Worm (Caenorhabditis elegans) whole organism, L2 larva: ENCODE measurements around the gene dhs-8.

Experiments
- R02D3.7 ChIP-seq: fragments of 150-350 bp; optimal IDR thresholded peaks from 2 replicates; lab custom pipeline; 2014; ENCODE audit warnings: missing biosample characterization, missing genetic modification characterization
- alr-1 ChIP-seq: fragments of 150-350 bp; optimal IDR thresholded peaks from 2 replicates; lab custom pipeline; 2014; ENCODE audit warnings: missing biosample characterization, missing genetic modification characterization
- ceh-16 ChIP-seq: fragments of 150-350 bp; optimal IDR thresholded peaks from 2 replicates; lab custom pipeline; 2014; ENCODE audit warnings: missing biosample characterization, missing genetic modification characterization
- elt-1 ChIP-seq: fragments of 150-350 bp; optimal IDR thresholded peaks from 2 replicates; lab custom pipeline; 2014; ENCODE audit warnings: missing biosample characterization, missing genetic modification characterization
- lin-13 ChIP-seq: fragments of 150-350 bp; optimal IDR thresholded peaks from 2 replicates; lab custom pipeline; 2014; ENCODE audit warnings: missing biosample characterization, missing genetic modification reagents, missing genetic modification characterization
- nhr-11 ChIP-seq: fragments of 150-350 bp; optimal IDR thresholded peaks from 2 replicates; lab custom pipeline; 2014; ENCODE audit warnings: missing biosample characterization, missing genetic modification characterization
- nhr-237 ChIP-seq: fragments of 150-350 bp; optimal IDR thresholded peaks from 2 replicates; lab custom pipeline; 2014; ENCODE audit warnings: missing biosample characterization, missing genetic modification characterization
- nhr-25 ChIP-seq: fragments of 150-350 bp; sonication (generic microtip); optimal IDR thresholded peaks from 3 replicates; lab custom pipeline; 2014; ENCODE audit warnings: missing biosample characterization, missing genetic modification characterization
- unc-39 ChIP-seq: fragments of 150-350 bp; optimal IDR thresholded peaks from 2 replicates; lab custom pipeline; 2014; ENCODE audit warnings: missing biosample characterization, missing genetic modification characterization

DNA sequence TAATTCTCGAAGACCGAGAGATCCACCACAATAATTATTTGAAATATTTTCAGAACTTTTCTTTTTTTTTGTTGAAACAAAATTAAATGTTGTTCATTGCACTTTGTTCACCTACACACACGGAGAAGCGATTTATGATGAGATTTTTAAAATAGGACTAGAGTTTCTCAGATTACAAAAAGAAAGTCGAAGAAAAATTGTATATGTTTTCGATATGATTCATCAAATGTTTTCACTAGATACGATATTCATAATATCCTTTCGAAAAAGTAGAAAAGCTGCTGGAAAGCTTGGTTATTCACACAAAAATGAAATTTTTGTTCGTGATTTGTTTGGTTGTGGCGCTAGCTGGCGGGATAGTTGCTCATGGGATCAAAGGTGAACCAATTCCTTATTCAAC lies 27.2 kb downstream of the dhs-8 start, which contains the start of gene F57C2.4:
- TF ChIP-seq nhr-237 (tag; lab: Kevin White, UChicago) (no peak), elt-1 (tag; lab: Kevin White, UChicago) (no peak), lin-13 (GFP tag; lab: Kevin White, UChicago) (no peak), unc-39 (tag; lab: Kevin White, UChicago) (no peak), R02D3.7 (no peak), ceh-16 (tag; lab: Kevin White, UChicago) (no peak), nhr-25 (no peak), alr-1 (no peak), nhr-11 (tag; lab: Kevin White, UChicago) (no peak)
